Worm (Caenorhabditis elegans) whole organism, L4 larva: ENCODE measurements around the gene his-74.

Source experiments
- ZK546.5 ChIP-seq, 2 experiments: sonication (generic microtip); optimal IDR thresholded peaks; 2 replicates each; lab custom pipeline; 2017; ENCODE audit warnings: missing biosample characterization in 2 of 2, missing genetic modification characterization in 2 of 2
- ama-1 ChIP-seq: fragments of 150-350 bp; optimal IDR thresholded peaks from 2 replicates; lab custom pipeline; 2014; ENCODE audit warnings: inconsistent platforms, mixed read lengths
- fkh-10 ChIP-seq: fragments of 150-350 bp; optimal IDR thresholded peaks from 2 replicates; lab custom pipeline; 2014; ENCODE audit warnings: missing biosample characterization, missing genetic modification reagents, missing genetic modification characterization
- jun-1 ChIP-seq: fragments of 150-350 bp; optimal IDR thresholded peaks from 2 replicates; lab custom pipeline; 2014; ENCODE audit warnings: missing biosample characterization, missing genetic modification reagents, missing genetic modification characterization
- mdl-1 ChIP-seq, 2 experiments: fragments of 150-350 bp in 1 of 2; sonication (generic microtip) in 1 of 2; optimal IDR thresholded peaks; 2 replicates each; lab custom pipeline; 2014 to 2017; ENCODE audit warnings: missing biosample characterization in 2 of 2, missing genetic modification characterization in 2 of 2
- mxl-3 ChIP-seq: fragments of 200-800 bp; sonication (Bioruptor generic); optimal IDR thresholded peaks from 2 replicates; lab custom pipeline; 2018; ENCODE audit warnings: mild to moderate bottlenecking, missing genetic modification characterization, missing compliant biosample characterization
- nhr-28 ChIP-seq: fragments of 150-350 bp; optimal IDR thresholded peaks from 2 replicates; lab custom pipeline; 2014; ENCODE audit warnings: missing biosample characterization, missing genetic modification characterization
- pha-4 ChIP-seq, 2 experiments: fragments of 150-350 bp in 1 of 2; fragments of 200-800 bp in 1 of 2; sonication (Bioruptor generic) in 1 of 2; IDR thresholded peaks in 1 of 2; optimal IDR thresholded peaks in 1 of 2; 2 replicates each; pipeline versions ENCODE4 v1.3.6 to Lab custom; 2014 to 2022; ENCODE audit warnings: missing genetic modification characterization in 2 of 2, missing genetic modification reagents in 2 of 2, missing biosample characterization in 1 of 2, missing compliant biosample characterization in 1 of 2
- pqm-1 ChIP-seq: sonication (generic microtip); optimal IDR thresholded peaks from 2 replicates; lab custom pipeline; 2017; ENCODE audit warnings: missing biosample characterization, missing genetic modification characterization
- skn-1 ChIP-seq: fragments of 150-350 bp; optimal IDR thresholded peaks from 2 replicates; lab custom pipeline; 2014; ENCODE audit warnings: missing biosample characterization, missing genetic modification characterization
- unc-62 ChIP-seq, 3 experiments: fragments of 150-350 bp in 1 of 3; sonication (generic microtip); optimal IDR thresholded peaks in 2 of 3; peaks in 1 of 3; 1 replicate in 1 of 3; 2 replicates in 2 of 3; lab custom pipeline; 2014 to 2017; ENCODE audit warnings: missing biosample characterization in 3 of 3, missing genetic modification characterization in 3 of 3, missing genetic modification reagents in 3 of 3, missing genotype in 1 of 3
- ztf-11 ChIP-seq: fragments of 150-350 bp; optimal IDR thresholded peaks from 2 replicates; lab custom pipeline; 2014; ENCODE audit warnings: missing biosample characterization, missing genetic modification characterization

DNA sequence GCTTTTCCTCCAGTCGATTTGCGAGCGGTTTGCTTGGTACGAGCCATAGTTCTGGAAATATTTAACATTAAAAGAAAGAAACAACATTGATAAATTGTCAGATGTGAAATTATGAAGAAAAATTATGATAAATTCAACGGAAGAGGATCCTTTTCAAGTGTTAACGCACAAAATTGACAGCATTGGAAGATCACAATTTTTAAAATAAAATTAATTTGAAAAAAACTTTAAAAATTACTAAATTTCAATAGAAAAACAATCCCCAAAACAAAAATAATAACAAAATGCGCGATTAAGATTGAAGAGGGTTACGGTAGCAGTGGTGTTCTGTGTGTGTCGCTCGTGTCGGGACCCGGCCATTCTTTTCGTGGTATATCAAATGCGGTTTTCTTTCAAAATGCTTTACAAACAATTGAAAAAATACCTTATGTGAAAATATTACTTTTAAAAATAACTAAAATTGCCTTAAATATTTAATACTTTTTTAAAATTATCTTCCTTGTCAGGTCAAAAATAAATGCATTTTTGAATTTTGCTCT lies at the start of gene his-74:
- no peak for TF ChIP-seq ama-1 (lab: Kevin White, UChicago)
- TF ChIP-seq jun-1 (tag; lab: Kevin White, UChicago) = no peak
- no peak for TF ChIP-seq ztf-11 (tag; lab: Kevin White, UChicago)
- no peak for TF ChIP-seq pqm-1 (tag; lab: Kevin White, UChicago)
- TF ChIP-seq skn-1 = no peak
- TF ChIP-seq fkh-10 = no peak
- no peak for TF ChIP-seq ZK546.5 (tag; optimal IDR thresholded peaks at IDR 0.05; lab: Kevin White, UChicago)
- TF ChIP-seq mdl-1 (tag; optimal IDR thresholded peaks at IDR 0.05; lab: Kevin White, UChicago) = no peak
- no peak for TF ChIP-seq unc-62 (GFP tag; optimal IDR thresholded peaks at IDR 0.05 in 1 of 2; lab: Kevin White, UChicago)
- no peak for TF ChIP-seq unc-62 (tag; optimal IDR thresholded peaks at IDR 0.05; lab: Kevin White, UChicago)
- TF ChIP-seq nhr-28 (tag; lab: Kevin White, UChicago) = no peak
- no peak for TF ChIP-seq pha-4 (GFP tag; IDR thresholded peaks at IDR 0.05; lab: Robert Waterston, UW)
- TF ChIP-seq pha-4 (tag; optimal IDR thresholded peaks at IDR 0.05; lab: Kevin White, UChicago) = no peak
- TF ChIP-seq mxl-3 (GFP tag; lab: Kevin White, UChicago) = no peak
